Worm (Caenorhabditis elegans) whole organism, mixed stage, embryonic: ENCODE data around the gene srlf-31.

ENCODE experiments used
- M03D4.4 ChIP-seq: sonication (generic microtip); optimal IDR thresholded peaks from 2 replicates; lab custom pipeline; 2017; ENCODE audit warnings: mild to moderate bottlenecking, missing genetic modification characterization, missing compliant biosample characterization
- bed-3 ChIP-seq: fragments of 200-800 bp; sonication (Bioruptor generic); optimal IDR thresholded peaks from 3 replicates; lab custom pipeline; 2018; ENCODE audit warnings: mild to moderate bottlenecking, missing genetic modification characterization, moderate library complexity, missing compliant biosample characterization
- blmp-1 ChIP-seq: fragments of 150-350 bp; optimal IDR thresholded peaks from 2 replicates; lab custom pipeline; 2014; ENCODE audit warnings: missing biosample characterization, missing genetic modification characterization
- ceh-39 ChIP-seq: fragments of 150-350 bp; optimal IDR thresholded peaks from 2 replicates; lab custom pipeline; 2014; ENCODE audit warnings: missing biosample characterization, missing genetic modification characterization
- ceh-43 ChIP-seq: fragments of 200-800 bp; sonication (Bioruptor generic); optimal IDR thresholded peaks from 2 replicates; lab custom pipeline; 2018; ENCODE audit warnings: mild to moderate bottlenecking, missing genetic modification characterization, moderate library complexity, missing compliant biosample characterization
- ceh-83 ChIP-seq: fragments of 200-800 bp; sonication (Bioruptor generic); optimal IDR thresholded peaks from 2 replicates; lab custom pipeline; 2018; ENCODE audit warnings: mild to moderate bottlenecking, missing genetic modification characterization, missing compliant biosample characterization
- ces-1 ChIP-seq: fragments of 150-350 bp; optimal IDR thresholded peaks from 2 replicates; lab custom pipeline; 2014; ENCODE audit warnings: missing biosample characterization, missing genetic modification reagents, missing genetic modification characterization
- cnd-1 ChIP-seq: fragments of 200-800 bp; sonication (Bioruptor generic); optimal IDR thresholded peaks from 2 replicates; lab custom pipeline; 2018; ENCODE audit warnings: mild to moderate bottlenecking, missing genetic modification characterization, missing compliant biosample characterization
- drap-1 ChIP-seq: fragments of 200-800 bp; sonication (Bioruptor generic); optimal IDR thresholded peaks from 3 replicates; lab custom pipeline; 2018; ENCODE audit warnings: mild to moderate bottlenecking, missing genetic modification characterization, missing compliant biosample characterization
- elt-1 ChIP-seq: sonication (generic microtip); optimal IDR thresholded peaks from 2 replicates; lab custom pipeline; 2017; ENCODE audit warnings: missing genetic modification characterization, mild to moderate bottlenecking, missing compliant biosample characterization, antibody characterized with exemption, moderate library complexity, borderline replicate concordance; ENCODE audit not compliant: insufficient read depth
- elt-3 ChIP-seq: fragments of 150-350 bp; optimal IDR thresholded peaks from 2 replicates; lab custom pipeline; 2014; ENCODE audit warnings: missing biosample characterization, missing genetic modification characterization
- flh-1 ChIP-seq: fragments of 200-800 bp; sonication (Bioruptor generic); optimal IDR thresholded peaks from 2 replicates; lab custom pipeline; 2018; ENCODE audit warnings: mild to moderate bottlenecking, missing genetic modification characterization, moderate library complexity, missing compliant biosample characterization
- ham-2 ChIP-seq: fragments of 200-800 bp; sonication (Bioruptor generic); optimal IDR thresholded peaks from 2 replicates; lab custom pipeline; 2018; ENCODE audit warnings: mild to moderate bottlenecking, missing genetic modification characterization, missing compliant biosample characterization
- hlh-1 ChIP-seq: fragments of 150-350 bp; optimal IDR thresholded peaks from 2 replicates; lab custom pipeline; 2014; ENCODE audit warnings: missing biosample characterization, missing genetic modification reagents, missing genetic modification characterization
- lin-13 ChIP-seq: fragments of 150-350 bp; optimal IDR thresholded peaks from 2 replicates; lab custom pipeline; 2014; ENCODE audit warnings: missing biosample characterization, missing genetic modification characterization
- lin-32 ChIP-seq: fragments of 200-800 bp; sonication (Bioruptor generic); optimal IDR thresholded peaks from 2 replicates; lab custom pipeline; 2018; ENCODE audit warnings: mild to moderate bottlenecking, missing genetic modification characterization, missing compliant biosample characterization
- lsy-2 ChIP-seq: fragments of 150-350 bp; optimal IDR thresholded peaks from 2 replicates; lab custom pipeline; 2014; ENCODE audit warnings: missing biosample characterization, missing genetic modification characterization
- mab-5 ChIP-seq: fragments of 150-350 bp; optimal IDR thresholded peaks from 2 replicates; lab custom pipeline; 2014; ENCODE audit warnings: missing biosample characterization, missing genetic modification characterization
- mls-2 ChIP-seq: sonication (generic microtip); optimal IDR thresholded peaks from 2 replicates; lab custom pipeline; 2016; ENCODE audit warnings: mild to moderate bottlenecking, missing genetic modification characterization, moderate library complexity, missing compliant biosample characterization
- nhr-12 ChIP-seq: fragments of 150-350 bp; optimal IDR thresholded peaks from 2 replicates; lab custom pipeline; 2014; ENCODE audit warnings: missing biosample characterization, missing genetic modification characterization
- nhr-2 ChIP-seq: fragments of 150-350 bp; optimal IDR thresholded peaks from 2 replicates; lab custom pipeline; 2014; ENCODE audit warnings: missing biosample characterization, missing genetic modification characterization
- nhr-237 ChIP-seq: fragments of 150-350 bp; optimal IDR thresholded peaks from 2 replicates; lab custom pipeline; 2014; ENCODE audit warnings: missing biosample characterization, missing genetic modification characterization
- nhr-76 ChIP-seq: sonication (generic microtip); optimal IDR thresholded peaks from 2 replicates; lab custom pipeline; 2017; ENCODE audit warnings: missing biosample characterization, missing genetic modification characterization
- pha-4 ChIP-seq: fragments of 150-350 bp; optimal IDR thresholded peaks from 2 replicates; lab custom pipeline; 2018; ENCODE audit warnings: missing biosample characterization, missing genetic modification reagents, missing genetic modification characterization
- sem-2 ChIP-seq: fragments of 200-800 bp; sonication (Bioruptor generic); optimal IDR thresholded peaks from 2 replicates; lab custom pipeline; 2018; ENCODE audit warnings: mild to moderate bottlenecking, missing genetic modification characterization, missing compliant biosample characterization
- sptf-1 ChIP-seq: sonication (generic microtip); optimal IDR thresholded peaks from 2 replicates; lab custom pipeline; 2017; ENCODE audit warnings: mild to moderate bottlenecking, missing genetic modification characterization, moderate library complexity, missing compliant biosample characterization
- tbx-8 ChIP-seq: fragments of 200-800 bp; sonication (Bioruptor generic); optimal IDR thresholded peaks from 2 replicates; lab custom pipeline; 2018; ENCODE audit warnings: mild to moderate bottlenecking, missing genetic modification characterization, moderate library complexity, missing compliant biosample characterization
- unc-120 ChIP-seq: sonication (generic microtip); optimal IDR thresholded peaks from 2 replicates; lab custom pipeline; 2017; ENCODE audit warnings: missing genetic modification characterization, missing compliant biosample characterization; ENCODE audit not compliant: poor library complexity, severe bottlenecking
- unc-62 ChIP-seq: fragments of 150-350 bp; optimal IDR thresholded peaks from 2 replicates; lab custom pipeline; 2014; ENCODE audit warnings: missing biosample characterization, missing genetic modification reagents, missing genetic modification characterization
- zip-8 ChIP-seq: fragments of 150-350 bp; optimal IDR thresholded peaks from 2 replicates; lab custom pipeline; 2014; ENCODE audit warnings: missing biosample characterization, missing genetic modification characterization

Gene srlf-31

ce11 chrIV:11938554-11938953 is 15.6 kb upstream of the srlf-31 start:
- TF ChIP-seq zip-8 (no peak), ceh-39 (tag; lab: Kevin White, UChicago) (no peak), tbx-8 (GFP tag; lab: Kevin White, UChicago) (no peak), unc-120 (no peak), mab-5 (tag; lab: Kevin White, UChicago) (no peak), drap-1 (no peak), sptf-1 (tag; lab: Kevin White, UChicago) (no peak), ham-2 (GFP tag; lab: Kevin White, UChicago) (no peak)

ce11 chrIV:11937087-11937486 is 14.1 kb upstream of the srlf-31 start, which contains the start of gene slc-5A12:
slc-5A12 (plus strand) TSS chrIV:11937419.
- no peak for TF ChIP-seq flh-1 (GFP tag; lab: Kevin White, UChicago)
- TF ChIP-seq lin-13 (tag; lab: Kevin White, UChicago): no peak
- no peak for TF ChIP-seq bed-3 (GFP tag; lab: Kevin White, UChicago)
- no peak for TF ChIP-seq cnd-1 (tag; lab: Kevin White, UChicago)
- no peak for TF ChIP-seq hlh-1
- TF ChIP-seq ceh-43: no peak
- TF ChIP-seq nhr-12: no peak
- TF ChIP-seq lin-32: no peak
- no peak for TF ChIP-seq elt-3 (tag; lab: Kevin White, UChicago)
- no peak for TF ChIP-seq lsy-2 (tag; lab: Kevin White, UChicago)
- TF ChIP-seq blmp-1 (tag; lab: Kevin White, UChicago): no peak
- no peak for TF ChIP-seq nhr-76 (tag; lab: Kevin White, UChicago)
- TF ChIP-seq ces-1 (GFP tag; lab: Kevin White, UChicago): no peak
- TF ChIP-seq drap-1: no peak
- TF ChIP-seq sem-2 (GFP tag; lab: Kevin White, UChicago): no peak
- no peak for TF ChIP-seq mls-2 (tag; lab: Kevin White, UChicago)
- TF ChIP-seq tbx-8 (GFP tag; lab: Kevin White, UChicago): no peak

- TF ChIP-seq pha-4 (tag; lab: Kevin White, UChicago) (no peak), sptf-1 (tag; lab: Kevin White, UChicago) (no peak), ces-1 (GFP tag; lab: Kevin White, UChicago) (no peak), nhr-2 (no peak), ceh-83 (no peak), M03D4.4 (no peak)
Measured at ce11 chrIV:11930572-11930971, 7.6 kb upstream of the srlf-31 start, which contains the start of gene nhx-9. nhx-9 (plus strand) TSS chrIV:11930872.

ce11 chrIV:11928388-11928787 is 5.4 kb upstream of the srlf-31 start:
- TF ChIP-seq lin-32 (peak; percentile 32), cnd-1 (tag; lab: Kevin White, UChicago) (peak; percentile 35), blmp-1 (tag; lab: Kevin White, UChicago) (no peak), nhr-2 (no peak), mls-2 (tag; lab: Kevin White, UChicago) (peak; percentile 59), sem-2 (GFP tag; lab: Kevin White, UChicago) (peak; percentile 58), unc-120 (peak; percentile 33), bed-3 (GFP tag; lab: Kevin White, UChicago) (no peak), nhr-76 (tag; lab: Kevin White, UChicago) (no peak), tbx-8 (GFP tag; lab: Kevin White, UChicago) (no peak), ceh-83 (peak; percentile 71), drap-1 (peak; percentile 52), M03D4.4 (peak; percentile 63), sptf-1 (tag; lab: Kevin White, UChicago) (peak; percentile 26), flh-1 (GFP tag; lab: Kevin White, UChicago) (no peak), ham-2 (GFP tag; lab: Kevin White, UChicago) (peak; percentile 68)

ce11 chrIV:11925346-11926075 is 2.5 kb upstream of the srlf-31 start, which contains the start of the genes srlf-33 and srlf-32:
srlf-33 (minus strand) TSS chrIV:11925446.
srlf-32 (plus strand) TSS chrIV:11926025.
- no peak for TF ChIP-seq mls-2 (tag; lab: Kevin White, UChicago)
- TF ChIP-seq elt-3 (tag; lab: Kevin White, UChicago): no peak
- TF ChIP-seq nhr-76 (tag; lab: Kevin White, UChicago): no peak
- no peak for TF ChIP-seq nhr-237 (tag; lab: Kevin White, UChicago)
- no peak for TF ChIP-seq unc-62 (GFP tag; lab: Kevin White, UChicago)
- TF ChIP-seq lin-32: no peak
- no peak for TF ChIP-seq elt-1
- TF ChIP-seq lin-13 (tag; lab: Kevin White, UChicago): no peak
- no peak for TF ChIP-seq M03D4.4
- TF ChIP-seq pha-4 (tag; lab: Kevin White, UChicago): no peak
- TF ChIP-seq ceh-39 (tag; lab: Kevin White, UChicago): no peak
- TF ChIP-seq ceh-83: no peak
- no peak for TF ChIP-seq ham-2 (GFP tag; lab: Kevin White, UChicago)
- no peak for TF ChIP-seq sptf-1 (tag; lab: Kevin White, UChicago)
- TF ChIP-seq lsy-2 (tag; lab: Kevin White, UChicago): no peak
- no peak for TF ChIP-seq ces-1 (GFP tag; lab: Kevin White, UChicago)
